Worm (Caenorhabditis elegans) whole organism, L4 larva: ENCODE results near the gene B0507.8.

Experiments
- F37D6.2 ChIP-seq: sonication (generic microtip); optimal IDR thresholded peaks from 2 replicates; lab custom pipeline; 2016; ENCODE audit warnings: mild to moderate bottlenecking, missing genetic modification characterization, missing compliant biosample characterization
- F44E2.7 ChIP-seq: fragments of 200-800 bp; sonication (Bioruptor generic); IDR thresholded peaks from 2 replicates; pipeline ENCODE4 v2.1.2; 2022; ENCODE audit warnings: missing genetic modification characterization, missing compliant biosample characterization
- T26A8.4 ChIP-seq: fragments of 200-800 bp; sonication (Bioruptor generic); IDR thresholded peaks from 2 replicates; pipeline ENCODE4 v1.3.6; 2022; ENCODE audit warnings: missing genetic modification characterization, missing compliant biosample characterization
- Y105C5A.15 ChIP-seq: fragments of 200-800 bp; sonication (Bioruptor generic); IDR thresholded peaks from 2 replicates; pipeline ENCODE4 v1.3.6; 2022; ENCODE audit warnings: missing genetic modification characterization, missing compliant biosample characterization
- Y5F2A.4 ChIP-seq: fragments of 200-800 bp; sonication (Bioruptor generic); optimal IDR thresholded peaks from 2 replicates; lab custom pipeline; 2018; ENCODE audit warnings: mild to moderate bottlenecking, missing genetic modification characterization, missing compliant biosample characterization
- ZK337.2 ChIP-seq: fragments of 200-800 bp; sonication (Bioruptor generic); IDR thresholded peaks from 2 replicates; pipeline ENCODE4 v1.3.6; 2022; ENCODE audit warnings: missing genetic modification reagents, missing genetic modification characterization, missing compliant biosample characterization
- aha-1 ChIP-seq: fragments of 150-350 bp; peaks from one replicate; lab custom pipeline; 2014; ENCODE audit warnings: missing biosample characterization, missing genetic modification characterization
- arid-1 ChIP-seq: fragments of 200-800 bp; sonication (Bioruptor generic); conservative IDR thresholded peaks from 2 replicates; pipeline ENCODE4 v1.3.6; 2022; ENCODE audit warnings: missing genetic modification reagents, missing genetic modification characterization, missing compliant biosample characterization
- ceh-20 ChIP-seq: fragments of 200-800 bp; sonication (Bioruptor generic); IDR thresholded peaks from 2 replicates; pipeline ENCODE4 v1.3.6; 2022; ENCODE audit warnings: missing genetic modification reagents, missing genetic modification characterization, missing compliant biosample characterization
- ceh-32 ChIP-seq: sonication (generic microtip); optimal IDR thresholded peaks from 2 replicates; lab custom pipeline; 2016; ENCODE audit warnings: mild to moderate bottlenecking, missing genetic modification characterization, missing compliant biosample characterization; ENCODE audit not compliant: poor library complexity
- ceh-62 ChIP-seq: sonication (generic microtip); optimal IDR thresholded peaks from 2 replicates; lab custom pipeline; 2017; ENCODE audit warnings: missing biosample characterization, missing genetic modification characterization
- ces-1 ChIP-seq: fragments of 150-350 bp; sonication (generic microtip); optimal IDR thresholded peaks from 4 replicates; lab custom pipeline; 2014; ENCODE audit warnings: missing biosample characterization, missing genetic modification reagents, missing genetic modification characterization
- cey-2 ChIP-seq: sonication (generic microtip); optimal IDR thresholded peaks from 3 replicates; lab custom pipeline; 2017; ENCODE audit warnings: missing genetic modification characterization, mild to moderate bottlenecking, missing compliant biosample characterization, antibody characterized with exemption, borderline replicate concordance; ENCODE audit not compliant: insufficient read depth
- daf-16 ChIP-seq, 3 experiments: sonication (generic microtip); optimal IDR thresholded peaks; 2 replicates each; lab custom pipeline; 2016 to 2017; ENCODE audit warnings: missing genetic modification characterization in 3 of 3, missing genetic modification reagents in 3 of 3, mild to moderate bottlenecking in 2 of 3, missing compliant biosample characterization in 2 of 3, missing biosample characterization in 1 of 3, moderate library complexity in 1 of 3
- daf-19 ChIP-seq: fragments of 200-800 bp; sonication (Bioruptor generic); conservative IDR thresholded peaks from 2 replicates; pipeline ENCODE4 v1.3.6; 2022; ENCODE audit warnings: missing genetic modification characterization, missing compliant biosample characterization
- dmd-8 ChIP-seq: fragments of 200-800 bp; sonication (Bioruptor generic); IDR thresholded peaks from 2 replicates; pipeline ENCODE4 v1.3.6; 2022; ENCODE audit warnings: missing genetic modification characterization, missing compliant biosample characterization
- dmd-9 ChIP-seq: fragments of 200-800 bp; sonication (Bioruptor generic); IDR thresholded peaks from 2 replicates; pipeline ENCODE4 v1.3.6; 2022; ENCODE audit warnings: missing genetic modification reagents, missing genetic modification characterization, missing compliant biosample characterization
- egl-27 ChIP-seq: sonication (generic microtip); optimal IDR thresholded peaks from 3 replicates; lab custom pipeline; 2017; ENCODE audit warnings: missing biosample characterization, missing genetic modification reagents, missing genetic modification characterization
- egl-43 ChIP-seq: fragments of 200-800 bp; sonication (Bioruptor generic); IDR thresholded peaks from 2 replicates; pipeline ENCODE4 v1.3.6; 2022; ENCODE audit warnings: missing genetic modification reagents, missing genetic modification characterization, missing compliant biosample characterization
- fos-1 ChIP-seq: fragments of 150-350 bp; optimal IDR thresholded peaks from 2 replicates; lab custom pipeline; 2014; ENCODE audit warnings: missing biosample characterization, missing genetic modification characterization
- gei-8 ChIP-seq: fragments of 200-800 bp; sonication (Bioruptor generic); optimal IDR thresholded peaks from 2 replicates; lab custom pipeline; 2018; ENCODE audit warnings: mild to moderate bottlenecking, missing genetic modification characterization, missing compliant biosample characterization
- hif-1 ChIP-seq, 2 experiments: sonication (generic microtip); optimal IDR thresholded peaks; 2 replicates each; lab custom pipeline; 2016 to 2017; ENCODE audit warnings: missing compliant biosample characterization in 2 of 2, missing genetic modification characterization in 2 of 2, missing genetic modification reagents in 2 of 2, missing genotype in 2 of 2, mild to moderate bottlenecking in 1 of 2
- hlh-11 ChIP-seq: fragments of 200-800 bp; sonication (Bioruptor generic); optimal IDR thresholded peaks from 2 replicates; lab custom pipeline; 2018; ENCODE audit warnings: mild to moderate bottlenecking, missing genetic modification characterization, missing compliant biosample characterization
- hlh-30 ChIP-seq: sonication (generic microtip); optimal IDR thresholded peaks from 2 replicates; lab custom pipeline; 2017; ENCODE audit warnings: antibody characterized with exemption, mild to moderate bottlenecking, missing genetic modification characterization, missing compliant biosample characterization; ENCODE audit not compliant: insufficient read depth
- lin-1 ChIP-seq: fragments of 200-800 bp; sonication (Bioruptor generic); IDR thresholded peaks from 2 replicates; pipeline ENCODE4 v1.3.6; 2022; ENCODE audit warnings: missing genetic modification reagents, missing genetic modification characterization, missing compliant biosample characterization
- lin-15B ChIP-seq: fragments of 150-350 bp; sonication (generic microtip); optimal IDR thresholded peaks from 3 replicates; lab custom pipeline; 2014; ENCODE audit warnings: missing biosample characterization, missing genetic modification characterization
- lin-29 ChIP-seq: fragments of 200-800 bp; sonication (Bioruptor generic); IDR thresholded peaks from 2 replicates; pipeline ENCODE4 v1.3.6; 2022; ENCODE audit warnings: missing genetic modification reagents, missing genetic modification characterization, missing compliant biosample characterization
- lin-38 ChIP-seq: fragments of 200-800 bp; sonication (Bioruptor generic); IDR thresholded peaks from 2 replicates; pipeline ENCODE4 v1.3.6; 2022; ENCODE audit warnings: missing genetic modification reagents, missing genetic modification characterization, missing compliant biosample characterization
- lin-39 ChIP-seq: fragments of 150-350 bp; optimal IDR thresholded peaks from 2 replicates; lab custom pipeline; 2014; ENCODE audit warnings: missing biosample characterization, missing genetic modification reagents, missing genetic modification characterization
- madf-9 ChIP-seq: fragments of 200-800 bp; sonication (Bioruptor generic); conservative IDR thresholded peaks from 2 replicates; pipeline ENCODE4 v1.3.6; 2022; ENCODE audit warnings: missing genetic modification reagents, missing genetic modification characterization, missing compliant biosample characterization
- mdt-29 ChIP-seq: fragments of 200-800 bp; sonication (Bioruptor generic); IDR thresholded peaks from 2 replicates; pipeline ENCODE4 v1.3.6; 2022; ENCODE audit warnings: missing genetic modification reagents, missing genetic modification characterization, missing compliant biosample characterization
- mep-1 ChIP-seq: fragments of 150-350 bp; sonication (generic microtip); optimal IDR thresholded peaks from 3 replicates; lab custom pipeline; 2014; ENCODE audit warnings: missing biosample characterization, missing genetic modification characterization
- mes-2 ChIP-seq: sonication (generic microtip); optimal IDR thresholded peaks from 2 replicates; lab custom pipeline; 2016; ENCODE audit warnings: missing genotype, mild to moderate bottlenecking, missing genetic modification characterization, missing compliant biosample characterization; ENCODE audit not compliant: poor library complexity, severe bottlenecking
- mxl-3 ChIP-seq: fragments of 200-800 bp; sonication (Bioruptor generic); optimal IDR thresholded peaks from 2 replicates; lab custom pipeline; 2018; ENCODE audit warnings: mild to moderate bottlenecking, missing genetic modification characterization, missing compliant biosample characterization
- nhr-10 ChIP-seq: fragments of 150-350 bp; optimal IDR thresholded peaks from 2 replicates; lab custom pipeline; 2014; ENCODE audit warnings: missing biosample characterization, missing genetic modification characterization
- nhr-48 ChIP-seq: sonication (generic microtip); optimal IDR thresholded peaks from 2 replicates; lab custom pipeline; 2016; ENCODE audit warnings: mild to moderate bottlenecking, missing genetic modification characterization, missing compliant biosample characterization
- nhr-6 ChIP-seq: fragments of 150-350 bp; optimal IDR thresholded peaks from 2 replicates; lab custom pipeline; 2014; ENCODE audit warnings: missing biosample characterization, missing genetic modification characterization
- pha-4 ChIP-seq, 2 experiments: fragments of 150-350 bp in 1 of 2; fragments of 200-800 bp in 1 of 2; sonication (Bioruptor generic) in 1 of 2; IDR thresholded peaks in 1 of 2; optimal IDR thresholded peaks in 1 of 2; 2 replicates each; pipeline versions ENCODE4 v1.3.6 to Lab custom; 2014 to 2022; ENCODE audit warnings: missing genetic modification characterization in 2 of 2, missing genetic modification reagents in 2 of 2, missing biosample characterization in 1 of 2, missing compliant biosample characterization in 1 of 2
- pqm-1 ChIP-seq: sonication (generic microtip); optimal IDR thresholded peaks from 2 replicates; lab custom pipeline; 2017; ENCODE audit warnings: missing biosample characterization, missing genetic modification characterization
- rbr-2 ChIP-seq: sonication (generic microtip); optimal IDR thresholded peaks from 2 replicates; lab custom pipeline; 2016; ENCODE audit warnings: missing genotype, missing genetic modification characterization, missing compliant biosample characterization
- sdz-12 ChIP-seq: fragments of 200-800 bp; sonication (Bioruptor generic); optimal IDR thresholded peaks from 2 replicates; lab custom pipeline; 2018; ENCODE audit warnings: mild to moderate bottlenecking, missing genetic modification characterization, missing compliant biosample characterization
- set-16 ChIP-seq: fragments of 200-800 bp; sonication (Bioruptor generic); IDR thresholded peaks from 2 replicates; pipeline ENCODE4 v1.3.6; 2022; ENCODE audit warnings: missing genetic modification reagents, missing genetic modification characterization, missing compliant biosample characterization
- spr-1 ChIP-seq: sonication (generic microtip); optimal IDR thresholded peaks from 2 replicates; lab custom pipeline; 2016; ENCODE audit warnings: mild to moderate bottlenecking, missing genetic modification characterization, missing compliant biosample characterization
- tag-97 ChIP-seq: fragments of 200-800 bp; sonication (Bioruptor generic); IDR thresholded peaks from 2 replicates; pipeline ENCODE4 v1.3.6; 2022; ENCODE audit warnings: missing genetic modification characterization, missing compliant biosample characterization
- unc-62 ChIP-seq, 3 experiments: fragments of 150-350 bp in 1 of 3; sonication (generic microtip); optimal IDR thresholded peaks in 2 of 3; peaks in 1 of 3; 1 replicate in 1 of 3; 2 replicates in 2 of 3; lab custom pipeline; 2014 to 2017; ENCODE audit warnings: missing biosample characterization in 3 of 3, missing genetic modification characterization in 3 of 3, missing genetic modification reagents in 3 of 3, missing genotype in 1 of 3
- vab-7 ChIP-seq: fragments of 200-800 bp; sonication (Bioruptor generic); IDR thresholded peaks from 2 replicates; pipeline ENCODE4 v1.3.6; 2022; ENCODE audit warnings: missing genetic modification reagents, missing genetic modification characterization, missing compliant biosample characterization
- zfp-2 ChIP-seq: sonication (generic microtip); optimal IDR thresholded peaks from 2 replicates; lab custom pipeline; 2016; ENCODE audit warnings: mild to moderate bottlenecking, missing genetic modification characterization, missing compliant biosample characterization
- zfp-3 ChIP-seq: fragments of 200-800 bp; sonication (Bioruptor generic); conservative IDR thresholded peaks from 2 replicates; pipeline ENCODE4 v1.3.6; 2022; ENCODE audit warnings: missing genetic modification reagents, missing genetic modification characterization, missing compliant biosample characterization
- ztf-7 ChIP-seq: fragments of 150-350 bp; optimal IDR thresholded peaks from 2 replicates; lab custom pipeline; 2014; ENCODE audit warnings: missing biosample characterization, missing genetic modification characterization

The B0507.8 gene

ce11 chrV:8785526-8785925 is 22.8 kb upstream of the B0507.8 start (continued):
- TF ChIP-seq vab-7 (GFP tag; lab: Robert Waterston, UW) (no peak), hlh-30 (tag; lab: Kevin White, UChicago) (peak; percentile 56), hif-1 (tag; optimal IDR thresholded peaks at IDR 0.05; lab: Kevin White, UChicago) (peak in 1 of 2 experiments; percentile 23), mep-1 (peak; percentile 55), F37D6.2 (no peak), F44E2.7 (GFP tag; lab: Robert Waterston, UW) (0 out of 2 replicates have a peak, but pooled peaks have one; percentile 42), egl-43 (peak; percentile 48; the same call in 1 of the 2 replicates), cey-2 (tag; lab: Kevin White, UChicago) (no peak), rbr-2 (tag; lab: Kevin White, UChicago) (peak; percentile 10), unc-62 (GFP tag; optimal IDR thresholded peaks at IDR 0.05 in 1 of 2; lab: Kevin White, UChicago) (peak in 1 of 2 experiments; percentile 25), unc-62 (tag; optimal IDR thresholded peaks at IDR 0.05; lab: Kevin White, UChicago) (no peak), arid-1 (GFP tag; lab: Robert Waterston, UW) (no peak), mxl-3 (GFP tag; lab: Kevin White, UChicago) (peak; percentile 24), Y105C5A.15 (GFP tag; lab: Robert Waterston, UW) (no peak), dmd-9 (GFP tag; lab: Robert Waterston, UW) (no peak), lin-39 (tag; lab: Kevin White, UChicago) (no peak), daf-16 (GFP tag; optimal IDR thresholded peaks at IDR 0.05; lab: Kevin White, UChicago) (no peak), daf-16 (tag; optimal IDR thresholded peaks at IDR 0.05; lab: Kevin White, UChicago) (peak; percentile 14), ceh-20 (GFP tag; lab: Robert Waterston, UW) (no peak), lin-29 (GFP tag; lab: Robert Waterston, UW) (no peak), ceh-62 (no peak), ces-1 (GFP tag; lab: Kevin White, UChicago) (no peak), ZK337.2 (GFP tag; lab: Robert Waterston, UW) (no peak), nhr-6 (tag; lab: Kevin White, UChicago) (no peak), set-16 (peak; percentile 95), nhr-48 (tag; lab: Kevin White, UChicago) (no peak), Y5F2A.4 (GFP tag; lab: Kevin White, UChicago) (no peak), egl-27 (tag; lab: Kevin White, UChicago) (no peak), ztf-7 (no peak), madf-9 (GFP tag; lab: Robert Waterston, UW) (0 out of 2 replicates have a peak, but pooled peaks have one; percentile 29), sdz-12 (GFP tag; lab: Kevin White, UChicago) (no peak), nhr-10 (tag; lab: Kevin White, UChicago) (no peak), T26A8.4 (GFP tag; lab: Robert Waterston, UW) (no peak), mes-2 (tag; lab: Kevin White, UChicago) (no peak), gei-8 (GFP tag; lab: Kevin White, UChicago) (peak; percentile 22), spr-1 (tag; lab: Kevin White, UChicago) (no peak), pqm-1 (no peak), lin-1 (no peak), daf-19 (no peak), pha-4 (GFP tag; IDR thresholded peaks at IDR 0.05; lab: Robert Waterston, UW) (no peak), pha-4 (tag; optimal IDR thresholded peaks at IDR 0.05; lab: Kevin White, UChicago) (no peak), lin-38 (GFP tag; lab: Robert Waterston, UW) (no peak), zfp-3 (GFP tag; lab: Robert Waterston, UW) (0 out of 2 replicates have a peak, but pooled peaks have one; percentile 39), dmd-8 (GFP tag; lab: Robert Waterston, UW) (no peak), hlh-11 (tag; lab: Kevin White, UChicago) (peak; percentile 84), tag-97 (GFP tag; lab: Robert Waterston, UW) (no peak), zfp-2 (tag; lab: Kevin White, UChicago) (no peak), aha-1 (tag; lab: Kevin White, UChicago) (no peak), lin-15B (tag; lab: Kevin White, UChicago) (no peak), ceh-32 (tag; lab: Kevin White, UChicago) (no peak), mdt-29 (GFP tag; lab: Robert Waterston, UW) (no peak), fos-1 (tag; lab: Kevin White, UChicago) (no peak)
